Worm (Caenorhabditis elegans) whole organism, late embryonic: ENCODE data around the gene pst-1.

Experiments
- K02D7.2 ChIP-seq: sonication (generic microtip); optimal IDR thresholded peaks from 2 replicates; lab custom pipeline; 2017; ENCODE audit warnings: mild to moderate bottlenecking, missing genetic modification characterization, missing compliant biosample characterization
- ceh-14 ChIP-seq: sonication (generic microtip); optimal IDR thresholded peaks from 2 replicates; lab custom pipeline; 2016; ENCODE audit warnings: missing genotype, missing genetic modification characterization, missing compliant biosample characterization
- ceh-30 ChIP-seq: fragments of 150-350 bp; optimal IDR thresholded peaks from 2 replicates; lab custom pipeline; 2014; ENCODE audit warnings: missing biosample characterization, missing genetic modification characterization
- ceh-6 ChIP-seq: fragments of 200-800 bp; sonication (Bioruptor generic); optimal IDR thresholded peaks from 2 replicates; lab custom pipeline; 2018; ENCODE audit warnings: mild to moderate bottlenecking, missing genetic modification characterization, missing compliant biosample characterization
- che-1 ChIP-seq: sonication (generic microtip); optimal IDR thresholded peaks from 2 replicates; lab custom pipeline; 2016; ENCODE audit warnings: mild to moderate bottlenecking, missing genetic modification characterization, missing compliant biosample characterization
- elt-2 ChIP-seq: sonication (generic microtip); optimal IDR thresholded peaks from 2 replicates; lab custom pipeline; 2016; ENCODE audit warnings: missing genetic modification reagents, missing genetic modification characterization, missing compliant biosample characterization
- fax-1 ChIP-seq: sonication (generic microtip); optimal IDR thresholded peaks from 2 replicates; lab custom pipeline; 2016; ENCODE audit warnings: missing genotype, missing genetic modification characterization, missing compliant biosample characterization
- hlh-30 ChIP-seq: sonication (generic microtip); optimal IDR thresholded peaks from 2 replicates; lab custom pipeline; 2017; ENCODE audit warnings: antibody characterized with exemption, missing genetic modification characterization, missing compliant biosample characterization; ENCODE audit not compliant: insufficient read depth
- npax-4 ChIP-seq: sonication (generic microtip); optimal IDR thresholded peaks from 2 replicates; lab custom pipeline; 2016; ENCODE audit warnings: missing genetic modification characterization, missing compliant biosample characterization
- tbx-2 ChIP-seq: sonication (generic microtip); optimal IDR thresholded peaks from 2 replicates; lab custom pipeline; 2016; ENCODE audit warnings: missing genetic modification characterization, missing compliant biosample characterization
- unc-55 ChIP-seq: sonication (generic microtip); optimal IDR thresholded peaks from 2 replicates; lab custom pipeline; 2017; ENCODE audit warnings: missing biosample characterization, missing genetic modification reagents, missing genetic modification characterization

ce11 chrV:5973713-5974112 is 30.4 kb downstream of the pst-1 start:
- TF ChIP-seq unc-55 (GFP tag; lab: Kevin White, UChicago) (no peak), K02D7.2 (no peak), elt-2 (no peak), fax-1 (tag; lab: Kevin White, UChicago) (no peak), hlh-30 (tag; lab: Kevin White, UChicago) (no peak), ceh-6 (GFP tag; lab: Kevin White, UChicago) (no peak), ceh-30 (no peak), npax-4 (no peak), che-1 (tag; lab: Kevin White, UChicago) (no peak), ceh-14 (no peak), tbx-2 (tag; lab: Kevin White, UChicago) (no peak)
